Worm (Caenorhabditis elegans): ENCODE measurements around the gene Y43F8C.5.

DNA sequence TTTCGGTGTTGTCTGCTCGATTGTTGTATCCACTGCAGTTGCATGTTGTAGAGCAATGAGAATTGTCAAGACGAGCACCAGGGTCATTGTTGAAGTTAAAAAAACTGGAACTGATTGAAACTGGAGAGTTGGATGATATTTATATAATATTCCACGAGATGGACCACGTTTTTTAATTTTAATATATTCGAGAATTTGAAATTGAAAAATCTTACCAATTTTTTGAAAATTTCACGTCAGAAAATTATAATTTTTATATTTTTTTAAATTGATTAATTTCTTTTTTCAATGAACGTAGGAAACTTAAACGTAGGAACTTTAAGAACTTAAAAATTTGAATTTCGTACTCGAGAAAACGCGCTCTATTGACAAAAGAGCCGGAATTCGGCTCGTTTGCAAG is at the start of gene Y43F8C.5:
- no peak for TF ChIP-seq ztf-11 (tag; optimal IDR thresholded peaks at IDR 0.05)
- TF ChIP-seq snpc-4 (tag; optimal IDR thresholded peaks at IDR 0.05): no peak
- TF ChIP-seq elt-3 (tag; optimal IDR thresholded peaks at IDR 0.05): no peak
- no peak for TF ChIP-seq pqm-1 (tag; optimal IDR thresholded peaks at IDR 0.05)
- TF ChIP-seq nhr-67 (tag; optimal IDR thresholded peaks at IDR 0.05): no peak
- TF ChIP-seq ama-1 (optimal IDR thresholded peaks at IDR 0.05): no peak
- no peak for TF ChIP-seq nhr-76 (tag; optimal IDR thresholded peaks at IDR 0.05)
- TF ChIP-seq unc-39 (tag; optimal IDR thresholded peaks at IDR 0.05): no peak
- no peak for TF ChIP-seq nhr-11 (tag; optimal IDR thresholded peaks at IDR 0.05)
- TF ChIP-seq lin-39 (tag; optimal IDR thresholded peaks at IDR 0.05): no peak
